Worm (Caenorhabditis elegans): ENCODE data around the gene oxy-4.

- TF ChIP-seq nhr-76 (tag; optimal IDR thresholded peaks at IDR 0.05) (no peak), snpc-4 (tag; optimal IDR thresholded peaks at IDR 0.05) (no peak), ztf-4 (tag; optimal IDR thresholded peaks at IDR 0.05) (no peak), elt-1 (tag; optimal IDR thresholded peaks at IDR 0.05) (no peak), fkh-10 (GFP tag; optimal IDR thresholded peaks at IDR 0.05) (no peak), nhr-77 (tag; optimal IDR thresholded peaks at IDR 0.05) (no peak), nhr-28 (tag; optimal IDR thresholded peaks at IDR 0.05) (no peak)
Observed at ce11 chrIII:5173622-5174021, 15.0 kb upstream of the oxy-4 start, which contains the start of gene cid-1.
